Fruit fly (Drosophila melanogaster) S2 (cell line): ENCODE data around the gene Polr1E.
A peak's percentile ranks its signal among the peaks of the same experiment; 100 is the strongest.

Experiments
- CG8478 ChIP-seq: fragments of >200 bp; optimal IDR thresholded peaks from 2 replicates; lab custom pipeline; 2018
- CTCF ChIP-seq, 2 experiments: fragments of >200 bp; optimal IDR thresholded peaks; 2 replicates each; lab custom pipeline; 2018

DNA sequence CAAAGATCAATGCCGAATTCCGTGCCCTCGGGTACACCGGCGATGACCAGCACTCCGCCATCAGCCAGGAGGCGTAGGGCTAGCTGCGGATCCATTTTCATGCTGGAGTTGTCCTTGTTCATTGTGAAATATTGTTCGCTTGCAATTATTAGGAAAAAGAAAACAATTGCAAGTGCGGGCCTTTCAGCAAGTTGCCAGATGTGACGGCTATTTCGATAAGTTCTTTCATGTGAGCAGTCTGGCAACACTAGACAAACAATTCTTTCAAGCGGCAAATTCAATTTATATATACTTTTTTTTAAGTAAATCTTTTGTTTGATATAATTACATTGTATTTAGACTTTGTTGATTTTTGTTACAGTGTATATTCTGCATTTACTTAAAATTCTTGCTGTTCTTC is 49.0 kb downstream of the Polr1E start, which contains the start of gene CG12320:
- TF ChIP-seq CTCF (optimal IDR thresholded peaks at IDR 0.05; lab: Kevin White, UChicago) (peak in 1 of 2 experiments; percentile 8), CG8478 (lab: Kevin White, UChicago) (no peak)
